Fruit fly (Drosophila melanogaster): ENCODE data around the gene mge.

Gene mge

dm6 chr3L:3882046-3882445 is 27.7 kb downstream of the mge start (continued):
- TF ChIP-seq sc (optimal IDR thresholded peaks at IDR 0.05) (no peak), sc (GFP tag; optimal IDR thresholded peaks at IDR 0.05) (no peak), lilli (GFP tag; optimal IDR thresholded peaks at IDR 0.05) (no peak), CG31388 (GFP tag; optimal IDR thresholded peaks at IDR 0.05) (no peak), CG7556 (GFP tag; optimal IDR thresholded peaks at IDR 0.05) (no peak), az2 (GFP tag; optimal IDR thresholded peaks at IDR 0.05) (peak; percentile 22), ind (GFP tag; optimal IDR thresholded peaks at IDR 0.05) (no peak), CG2120 (GFP tag; optimal IDR thresholded peaks at IDR 0.05) (no peak), Hr78 (GFP tag; optimal IDR thresholded peaks at IDR 0.05) (no peak), BEAF-32 (GFP tag; optimal IDR thresholded peaks at IDR 0.05) (no peak), Bteb2 (GFP tag; optimal IDR thresholded peaks at IDR 0.05) (no peak), CG1832 (GFP tag; optimal IDR thresholded peaks at IDR 0.05) (no peak), CG14965 (GFP tag; optimal IDR thresholded peaks at IDR 0.05; ENCODE audit: borderline replicate concordance) (no peak), CG18262 (tag; optimal IDR thresholded peaks at IDR 0.05) (peak; percentile 10), CG9609 (GFP tag; optimal IDR thresholded peaks at IDR 0.05) (no peak), ems (GFP tag; optimal IDR thresholded peaks at IDR 0.05) (no peak), fd64A (GFP tag; optimal IDR thresholded peaks at IDR 0.05) (no peak), Bdp1 (GFP tag; optimal IDR thresholded peaks at IDR 0.05) (no peak), CG3281 (GFP tag; optimal IDR thresholded peaks at IDR 0.05) (no peak), ac (GFP tag; optimal IDR thresholded peaks at IDR 0.05) (peak; percentile 19), CG15073 (GFP tag; optimal IDR thresholded peaks at IDR 0.05) (no peak), CG17829 (tag; optimal IDR thresholded peaks at IDR 0.05) (no peak), trh (GFP tag; optimal IDR thresholded peaks at IDR 0.05) (no peak), fru (optimal IDR thresholded peaks at IDR 0.05) (no peak), CG18011 (GFP tag; optimal IDR thresholded peaks at IDR 0.05) (no peak), Mes4 (GFP tag; optimal IDR thresholded peaks at IDR 0.05) (no peak), chm (GFP tag; IDR thresholded peaks at IDR 0.05) (no peak), Ets97D (GFP tag; optimal IDR thresholded peaks at IDR 0.05) (no peak), CG13287 (GFP tag; IDR thresholded peaks at IDR 0.05; ENCODE audit: partially characterized antibody) (no peak), CG6854 (GFP tag; optimal IDR thresholded peaks at IDR 0.05) (no peak), Ptx1 (GFP tag; IDR thresholded peaks at IDR 0.05) (no peak), chif (GFP tag; optimal IDR thresholded peaks at IDR 0.05) (peak in 1 of 2 experiments; percentile 21), sob (GFP tag; IDR thresholded peaks at IDR 0.05) (no peak), Myb (GFP tag; optimal IDR thresholded peaks at IDR 0.05) (no peak), Deaf1 (tag; optimal IDR thresholded peaks at IDR 0.05) (no peak), bigmax (GFP tag; optimal IDR thresholded peaks at IDR 0.05) (no peak)

- TF ChIP-seq cad (GFP tag; optimal IDR thresholded peaks at IDR 0.05) (peak; percentile 31), da (GFP tag; optimal IDR thresholded peaks at IDR 0.05) (no peak), CG1603 (tag; optimal IDR thresholded peaks at IDR 0.05) (no peak), repo (GFP tag; optimal IDR thresholded peaks at IDR 0.05) (no peak), grau (tag; optimal IDR thresholded peaks at IDR 0.05) (no peak), dmrt11E (tag; optimal IDR thresholded peaks at IDR 0.05) (no peak), CG5180 (GFP tag; optimal IDR thresholded peaks at IDR 0.05) (no peak), p53 (GFP tag; optimal IDR thresholded peaks at IDR 0.05) (no peak), org-1 (GFP tag; optimal IDR thresholded peaks at IDR 0.05) (no peak), vvl (GFP tag; IDR thresholded peaks at IDR 0.05) (no peak), Drgx (GFP tag; IDR thresholded peaks at IDR 0.05) (peak; percentile 88), Nf-YB (GFP tag; optimal IDR thresholded peaks at IDR 0.05) (peak; percentile 89), knrl (GFP tag; IDR thresholded peaks at IDR 0.05; ENCODE audit: partially characterized antibody) (no peak), chm (GFP tag; IDR thresholded peaks at IDR 0.05) (0 out of 2 replicates have a peak, but pooled peaks have one; percentile 56), CG5245 (GFP tag; optimal IDR thresholded peaks at IDR 0.05) (no peak), bbx (GFP tag; IDR thresholded peaks at IDR 0.05; ENCODE audit: partially characterized antibody) (peak; percentile 46), prd (optimal IDR thresholded peaks at IDR 0.05) (no peak), prd (GFP tag; IDR thresholded peaks at IDR 0.05) (no peak), CG2199 (GFP tag; IDR thresholded peaks at IDR 0.05) (peak; percentile 57; the same call in 1 of the 3 replicates)
Measured at dm6 chr3L:3878734-3879310, 30.9 kb downstream of the mge start.

All from whole organism, embryonic.